Worm (Caenorhabditis elegans) whole organism, early embryonic: ENCODE results near the gene H25K10.2.

Experiments used
- ama-1 ChIP-seq: fragments of 150-350 bp; optimal IDR thresholded peaks from 2 replicates; lab custom pipeline; 2014
- ceh-36 ChIP-seq: sonication (generic microtip); optimal IDR thresholded peaks from 2 replicates; lab custom pipeline; 2016; ENCODE audit warnings: missing genetic modification characterization, inconsistent platforms, missing compliant biosample characterization
- hmbx-1 ChIP-seq: sonication (generic microtip); optimal IDR thresholded peaks from 2 replicates; lab custom pipeline; 2016; ENCODE audit warnings: mild to moderate bottlenecking, missing genetic modification characterization, missing compliant biosample characterization
- scrt-1 ChIP-seq: fragments of 200-800 bp; sonication (Bioruptor generic); IDR thresholded peaks from 2 replicates; pipeline ENCODE4 v1.3.6; 2022; ENCODE audit warnings: missing genetic modification characterization, missing compliant biosample characterization

DNA sequence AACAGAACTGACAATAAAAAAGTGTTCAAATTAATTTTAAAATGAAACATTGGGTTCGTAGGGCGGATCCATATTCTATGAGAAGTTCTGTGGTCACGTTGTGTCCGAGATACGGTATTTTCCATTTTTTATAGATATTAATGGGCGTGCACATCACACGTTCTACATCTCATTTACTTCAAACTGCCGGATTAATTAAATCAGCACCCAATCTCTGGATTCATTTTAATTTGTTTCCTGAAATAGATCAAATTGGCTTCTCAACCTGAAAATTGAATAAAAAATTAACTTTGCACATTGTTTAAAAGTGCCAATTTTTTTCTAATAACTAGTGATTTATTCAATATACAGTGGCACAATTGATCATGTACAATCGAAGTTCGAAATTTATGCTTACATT is 19.2 kb downstream of the H25K10.2 start:
- TF ChIP-seq ama-1: no peak
- TF ChIP-seq scrt-1 (GFP tag; lab: Robert Waterston, UW): no peak
- no peak for TF ChIP-seq ceh-36 (tag; lab: Kevin White, UChicago)
- TF ChIP-seq hmbx-1 (tag; lab: Kevin White, UChicago): no peak
